Worm (Caenorhabditis elegans) whole organism, young adult: ENCODE results near the gene npp-25.
A peak's percentile ranks its signal among the peaks of the same experiment; 100 is the strongest.

ENCODE experiments used
- dpl-1 ChIP-seq: fragments of 150-350 bp; optimal IDR thresholded peaks from 2 replicates; lab custom pipeline; 2014; ENCODE audit warnings: missing biosample characterization, missing genetic modification reagents, missing genetic modification characterization
- let-526 ChIP-seq: fragments of 200-800 bp; sonication (Bioruptor generic); IDR thresholded peaks from 2 replicates; pipeline ENCODE4 v1.3.6; 2022; ENCODE audit warnings: missing genetic modification reagents, missing genetic modification characterization, missing compliant biosample characterization

DNA sequence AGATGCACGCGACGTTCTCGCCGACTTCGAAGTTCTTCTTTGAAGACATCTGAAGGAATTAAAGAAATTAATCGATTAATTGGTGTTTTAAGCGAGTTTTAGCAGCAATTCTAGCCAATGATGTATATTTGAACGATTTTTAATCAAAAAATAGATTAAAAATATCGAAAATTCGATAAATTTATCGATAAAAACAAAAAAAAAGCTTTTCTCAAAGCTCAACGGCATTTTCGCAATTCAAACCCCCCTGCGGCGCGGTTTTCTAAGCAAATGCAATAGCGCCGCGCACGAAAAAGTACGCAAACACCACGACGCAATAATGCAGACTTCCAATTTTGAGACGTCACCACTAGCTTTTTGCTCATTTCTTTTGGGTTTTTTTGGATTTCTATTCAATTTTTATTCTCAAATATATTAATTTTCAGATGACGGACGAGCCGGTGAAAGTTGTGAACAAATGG lies 51.2 kb downstream of the npp-25 start, which contains the start of the genes mrg-1 and spcs-2:
- peak; percentile 77 for TF ChIP-seq dpl-1 (GFP tag; lab: Kevin White, UChicago)
- TF ChIP-seq let-526 (GFP tag; lab: Robert Waterston, UW): no peak
